Worm (Caenorhabditis elegans) whole organism, dauer: Measurements from ENCODE around the gene hacd-1.

Experiments used
- unc-62 ChIP-seq: sonication (generic microtip); optimal IDR thresholded peaks from 2 replicates; lab custom pipeline; 2017; ENCODE audit warnings: missing biosample characterization, missing genetic modification reagents, missing genetic modification characterization

hacd-1 gene

DNA sequence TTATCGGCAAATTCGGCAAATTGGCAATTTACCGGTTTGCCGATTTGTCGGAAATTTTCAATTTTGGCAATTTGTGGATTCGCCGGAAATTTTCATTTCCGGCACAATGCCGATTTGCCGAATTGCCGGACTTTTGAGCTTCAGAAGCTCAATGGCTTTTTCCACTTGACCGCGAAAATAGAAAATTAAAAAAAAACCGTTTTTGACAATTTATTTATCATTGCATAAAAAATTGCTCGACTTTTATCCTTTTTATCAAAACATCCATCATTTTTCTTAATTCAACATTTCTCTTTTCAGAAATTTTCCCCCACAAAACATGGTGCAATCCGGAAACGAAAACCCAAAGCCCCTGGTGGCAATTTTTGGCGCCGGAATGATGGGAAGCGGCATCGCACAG is at the start of gene hacd-1:
Gene hacd-1 (plus strand): TSS at position 301 of the 400 bp plus-strand sequence.
- no peak for TF ChIP-seq unc-62 (GFP tag; lab: Kevin White, UChicago)

DNA sequence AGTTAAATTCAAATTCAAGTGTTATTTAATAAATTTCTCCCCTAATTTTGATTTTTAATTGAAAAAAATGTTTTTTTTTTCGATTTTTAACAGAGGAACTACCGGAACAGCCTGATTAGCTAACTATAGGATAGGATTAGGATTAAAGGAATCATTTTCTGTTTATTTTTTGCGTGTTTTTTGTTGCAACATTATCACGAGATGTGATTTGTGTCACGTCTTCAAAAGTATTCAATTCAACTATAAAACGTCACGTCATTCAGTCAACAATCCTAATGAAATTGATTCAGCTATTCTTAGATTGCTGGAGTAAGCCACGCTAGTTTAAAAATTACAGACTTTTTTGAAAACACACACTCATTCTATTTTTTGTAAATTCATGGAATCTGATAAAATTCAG is 49.4 kb upstream of the hacd-1 start:
- no peak for TF ChIP-seq unc-62 (GFP tag; lab: Kevin White, UChicago)

DNA sequence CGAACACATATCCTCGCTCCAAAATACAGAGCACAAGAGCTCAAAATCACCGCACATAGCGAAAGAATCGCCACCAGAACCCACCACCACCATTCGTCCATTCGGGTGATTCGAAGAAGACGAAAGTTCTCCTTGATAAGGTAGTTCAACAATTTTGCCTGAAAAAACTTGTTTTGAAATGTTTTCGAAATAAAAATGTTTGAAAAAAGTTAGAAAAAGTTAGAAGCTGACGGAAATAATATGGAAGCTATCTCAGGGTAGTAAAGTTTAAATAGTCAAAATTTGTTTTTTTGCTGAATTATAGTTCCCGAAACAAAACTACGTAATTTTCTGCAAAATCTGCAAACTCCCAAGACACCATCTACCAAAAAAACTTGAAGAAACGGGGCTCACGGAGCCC is 48.7 kb upstream of the hacd-1 start, which contains the start of gene snt-5:
Gene snt-5 (minus strand): TSS at position 101 of the 400 bp plus-strand sequence.
- no peak for TF ChIP-seq unc-62 (GFP tag; lab: Kevin White, UChicago)

DNA sequence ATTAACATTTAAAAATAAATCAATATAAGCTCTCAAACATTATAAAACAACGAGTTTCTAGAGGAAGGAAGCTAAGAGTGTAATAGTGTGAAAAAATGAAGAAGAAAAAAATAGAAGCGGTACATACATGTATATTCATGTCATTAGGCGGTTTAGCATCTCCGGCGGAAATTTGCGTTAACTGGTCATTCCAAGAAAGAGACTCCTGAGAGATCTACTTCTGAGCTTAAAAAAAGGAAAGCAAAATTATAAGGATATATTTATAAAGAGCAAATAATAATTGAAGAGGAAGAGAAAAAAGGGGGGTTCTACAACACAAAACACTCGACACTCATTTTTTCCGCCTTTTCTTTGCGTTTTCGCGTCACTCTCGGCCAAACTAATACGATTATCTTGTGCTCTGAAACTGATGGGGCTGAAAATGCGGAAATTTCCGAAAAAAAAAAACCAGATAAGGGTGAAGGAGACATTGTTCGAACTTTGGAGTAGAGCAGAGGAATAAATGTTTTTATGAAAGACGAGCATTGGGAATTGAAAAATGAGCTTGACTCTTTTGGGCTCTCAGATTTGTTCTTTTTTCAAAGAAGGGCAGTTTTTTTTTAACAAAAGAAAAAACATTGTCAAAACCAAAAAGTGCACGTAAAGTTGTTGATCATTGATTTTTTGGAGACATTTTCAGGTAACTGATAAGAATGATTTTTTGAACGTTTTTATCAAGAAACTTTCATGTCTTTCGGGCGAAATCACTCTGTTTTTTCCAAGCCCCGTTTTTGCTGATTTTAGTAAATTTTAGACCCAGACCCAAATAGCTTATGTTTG is 45.3 kb upstream of the hacd-1 start:
- no peak for TF ChIP-seq unc-62 (GFP tag; lab: Kevin White, UChicago)

DNA sequence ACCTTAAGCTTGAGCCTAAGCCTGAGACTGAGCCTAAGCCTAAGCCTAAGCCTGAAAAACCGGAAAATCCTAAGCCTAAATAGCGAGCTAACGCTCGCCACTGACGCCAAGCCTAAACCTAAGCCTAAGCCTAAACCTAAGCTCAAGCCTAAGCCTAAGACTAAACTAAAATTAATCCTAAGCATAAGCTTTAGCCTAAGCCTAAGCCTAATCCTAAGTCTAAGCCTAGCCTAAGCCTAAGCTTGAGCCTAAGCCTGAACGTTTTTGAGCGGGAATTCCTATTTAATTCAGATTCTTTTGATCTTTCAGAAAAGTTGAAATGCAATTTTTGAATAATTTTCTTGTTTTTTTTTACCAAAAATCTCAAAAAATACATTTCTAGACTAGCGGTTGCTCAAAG is 44.0 kb upstream of the hacd-1 start:
- TF ChIP-seq unc-62 (GFP tag; lab: Kevin White, UChicago) = no peak

DNA sequence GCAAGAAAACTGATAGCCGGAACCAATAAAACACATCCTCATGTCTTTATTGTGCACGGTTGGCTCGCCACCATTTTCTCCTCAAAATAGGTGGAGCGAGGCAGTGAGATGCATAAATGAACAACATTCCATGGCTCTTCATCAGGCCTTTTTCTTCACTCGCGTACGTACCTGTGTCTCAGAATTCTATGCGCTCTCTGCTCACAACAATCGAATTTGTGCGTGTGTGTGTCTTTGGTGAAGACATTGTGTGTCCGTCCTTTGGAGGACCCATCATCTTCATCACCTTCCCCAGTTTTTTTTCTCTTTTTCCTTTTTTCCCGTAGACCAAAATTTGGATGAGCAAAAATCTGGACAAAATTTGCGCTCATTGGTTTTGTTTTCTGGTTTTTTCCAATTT is 37.9 kb upstream of the hacd-1 start:
- no peak for TF ChIP-seq unc-62 (GFP tag; lab: Kevin White, UChicago)

DNA sequence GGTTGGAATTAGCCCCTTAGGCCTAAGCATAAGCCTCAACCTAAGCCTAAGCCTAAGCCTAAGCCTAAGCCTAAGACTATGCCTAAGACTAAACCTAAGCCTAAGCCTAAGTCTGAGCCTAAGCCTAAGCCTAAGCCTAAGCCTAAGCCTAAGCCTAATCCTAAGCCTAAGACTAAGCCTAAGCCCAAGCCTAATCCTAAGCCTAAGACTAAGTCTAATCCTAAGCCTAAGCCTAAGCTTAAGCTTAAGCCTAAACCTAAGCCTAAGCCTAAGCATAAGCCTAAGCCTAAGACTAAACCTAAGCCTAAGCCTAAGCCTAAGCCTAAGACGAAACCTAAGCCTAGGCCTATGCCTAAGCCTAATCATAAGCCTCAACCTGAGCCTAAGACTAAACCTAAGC is 36.8 kb upstream of the hacd-1 start:
- no peak for TF ChIP-seq unc-62 (GFP tag; lab: Kevin White, UChicago)

DNA sequence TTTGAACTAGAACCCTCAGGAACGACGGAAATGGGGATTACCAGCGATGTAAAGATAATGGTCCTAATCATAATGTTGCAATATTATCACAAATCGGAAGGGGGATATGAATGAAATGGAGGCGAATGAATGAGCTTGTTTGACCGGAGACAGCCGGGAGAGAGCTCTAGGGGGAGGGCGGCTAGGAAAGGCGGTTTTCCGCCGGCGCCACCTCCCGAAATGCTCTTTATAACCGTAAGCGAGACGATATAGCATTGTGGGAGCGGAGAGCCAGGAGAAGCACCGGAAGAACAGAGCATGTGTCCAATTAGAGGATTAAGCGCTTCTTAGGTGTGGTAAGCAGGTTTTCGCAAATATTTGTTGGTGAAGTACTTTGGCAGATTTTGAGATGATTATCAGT is 34.6 kb upstream of the hacd-1 start, which contains the start of gene R12A1.3:
Gene R12A1.3 (minus strand): TSS at position 200 of the 400 bp plus-strand sequence.
- TF ChIP-seq unc-62 (GFP tag; lab: Kevin White, UChicago) = no peak

DNA sequence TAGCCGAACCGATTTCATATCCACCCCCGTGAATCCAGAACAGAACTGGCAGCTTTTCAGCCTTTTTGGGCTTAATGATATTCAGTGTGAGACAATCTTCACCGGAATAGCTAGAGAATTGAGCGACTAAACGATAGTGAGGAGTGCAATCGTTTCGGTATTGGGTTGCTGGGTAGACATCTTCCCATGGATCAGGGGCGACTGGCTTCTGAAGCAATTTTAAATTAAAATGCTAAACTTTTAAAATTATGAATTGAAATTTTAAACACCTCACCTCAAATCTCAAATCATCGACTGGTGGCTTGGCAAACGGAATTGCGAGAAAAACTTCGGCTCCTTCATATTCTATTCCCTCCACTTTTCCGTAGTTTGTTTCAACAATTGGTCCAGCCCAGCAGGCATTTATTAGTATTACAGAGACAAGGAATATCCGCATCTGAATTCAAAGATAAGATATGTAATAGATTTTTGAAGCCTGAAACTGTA is 28.4 kb upstream of the hacd-1 start, which contains the start of gene ges-1:
Gene ges-1 (minus strand): TSS at position 436 of the 486 bp plus-strand sequence.
- no peak for TF ChIP-seq unc-62 (GFP tag; lab: Kevin White, UChicago)

DNA sequence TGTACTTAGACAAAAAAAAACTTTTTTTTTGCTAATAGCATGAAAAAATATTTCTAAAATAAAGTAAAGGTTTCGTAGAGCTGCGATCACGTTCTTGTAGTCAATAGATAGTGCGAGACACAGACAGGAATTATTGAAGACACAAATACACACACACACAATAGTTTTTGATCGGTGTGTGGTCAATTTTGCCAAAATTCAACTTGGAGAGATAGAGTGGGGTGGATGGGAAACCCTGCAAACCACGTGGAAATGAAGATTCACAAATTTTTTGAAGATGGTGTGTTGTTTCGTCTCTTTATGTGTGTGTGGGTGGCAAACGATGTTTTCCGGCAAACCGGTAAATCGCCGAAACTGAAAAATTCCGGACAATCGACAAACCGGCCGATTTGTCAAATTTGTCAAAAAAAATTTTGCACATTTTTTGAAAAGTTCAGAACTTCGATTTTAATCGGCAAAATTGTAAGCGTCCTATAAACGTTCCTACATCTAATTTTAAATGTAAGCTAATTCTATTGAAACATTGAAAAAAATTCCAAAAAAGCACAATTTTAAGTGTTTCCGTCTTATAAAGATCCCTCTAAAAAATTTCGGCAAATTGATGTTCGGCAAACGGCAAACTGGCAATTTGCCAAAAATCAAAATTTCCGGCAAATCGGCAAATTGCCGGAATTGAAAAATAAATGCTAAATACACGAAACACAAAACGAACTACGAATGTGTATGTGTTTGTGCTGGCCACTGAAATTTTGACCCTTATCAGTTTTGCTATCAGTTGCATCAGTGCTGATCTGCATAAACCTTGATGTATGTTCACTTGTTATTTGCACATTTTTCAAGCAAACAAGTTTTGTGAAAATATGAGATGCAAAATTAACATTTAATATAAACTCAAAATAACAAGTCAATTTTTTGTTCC is 27.4 kb upstream of the hacd-1 start:
- TF ChIP-seq unc-62 (GFP tag; lab: Kevin White, UChicago) = no peak

DNA sequence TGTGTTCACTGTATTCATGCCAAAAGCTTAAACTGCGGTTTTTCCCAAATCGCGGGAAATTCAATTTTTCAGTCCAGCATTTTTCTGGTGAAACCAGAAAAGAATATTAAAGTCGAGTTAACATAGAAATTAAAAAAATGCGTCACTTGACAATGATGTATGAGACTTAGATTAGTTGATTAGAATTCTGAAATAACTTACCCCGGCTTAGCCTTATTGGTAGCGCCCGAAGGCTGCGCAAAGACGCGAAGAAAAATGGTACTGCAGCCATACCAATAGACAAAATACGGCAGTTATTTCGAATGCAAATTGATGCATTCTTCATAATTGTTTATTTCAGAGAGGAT is 26.8 kb upstream of the hacd-1 start:
- no peak for TF ChIP-seq unc-62 (GFP tag; lab: Kevin White, UChicago)

DNA sequence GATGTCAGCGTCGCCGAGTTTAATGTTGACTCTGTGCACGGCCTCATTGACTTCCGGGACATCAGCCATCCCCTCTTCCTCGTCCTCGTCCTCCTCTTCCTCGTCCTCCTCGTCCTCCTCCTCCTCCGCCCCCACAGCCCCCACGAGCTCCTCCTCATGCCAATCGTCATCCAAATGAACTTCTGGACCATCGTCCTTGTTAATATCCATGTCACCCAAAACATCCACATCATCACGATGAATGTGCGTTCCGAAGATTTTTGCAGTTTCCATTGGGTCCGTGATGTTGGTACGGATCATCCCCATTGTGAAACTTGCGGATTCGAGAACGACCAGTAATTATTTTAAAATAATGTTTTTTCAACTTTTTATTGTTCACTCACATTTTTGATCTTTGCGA is 25.8 kb upstream of the hacd-1 start:
- TF ChIP-seq unc-62 (GFP tag; lab: Kevin White, UChicago) = no peak

DNA sequence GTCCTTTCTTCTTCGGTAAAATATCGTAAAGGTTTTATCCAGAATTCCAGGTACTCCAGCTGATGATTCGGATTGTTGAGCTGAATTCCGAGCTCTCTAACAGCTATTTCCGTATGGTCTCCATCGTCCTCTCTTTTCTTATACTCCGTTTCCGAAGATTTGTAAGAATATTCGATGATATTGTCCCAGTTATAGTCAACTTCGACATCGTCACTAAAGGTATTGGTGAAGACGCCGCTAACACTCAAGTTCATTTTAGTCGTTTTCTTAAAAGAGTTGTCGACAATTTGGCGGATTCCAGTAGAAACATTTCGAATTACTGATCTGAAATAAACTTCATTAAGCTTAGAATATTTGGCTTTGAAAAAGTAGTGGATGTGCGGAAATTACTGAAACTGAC is 25.1 kb upstream of the hacd-1 start:
- TF ChIP-seq unc-62 (GFP tag; lab: Kevin White, UChicago) = no peak

DNA sequence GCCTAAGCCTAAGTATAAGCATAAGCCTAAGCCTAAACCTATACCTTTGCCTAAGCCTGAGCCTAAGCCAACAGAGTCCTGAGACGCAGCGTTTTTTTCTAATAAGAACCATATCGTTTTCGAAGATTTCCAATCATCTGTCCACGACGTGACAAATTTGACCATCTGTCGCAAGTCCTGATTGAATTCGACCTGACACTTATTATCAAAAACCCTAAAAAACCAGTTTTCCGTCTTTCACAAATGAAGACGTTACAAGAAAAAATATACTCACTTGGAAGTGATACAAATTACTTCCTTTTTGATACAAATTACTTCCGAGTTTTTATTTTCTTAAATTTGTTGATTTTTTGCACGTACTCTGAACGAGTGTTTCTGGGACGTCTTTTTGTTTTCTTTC is 22.0 kb upstream of the hacd-1 start:
- no peak for TF ChIP-seq unc-62 (GFP tag; lab: Kevin White, UChicago)

DNA sequence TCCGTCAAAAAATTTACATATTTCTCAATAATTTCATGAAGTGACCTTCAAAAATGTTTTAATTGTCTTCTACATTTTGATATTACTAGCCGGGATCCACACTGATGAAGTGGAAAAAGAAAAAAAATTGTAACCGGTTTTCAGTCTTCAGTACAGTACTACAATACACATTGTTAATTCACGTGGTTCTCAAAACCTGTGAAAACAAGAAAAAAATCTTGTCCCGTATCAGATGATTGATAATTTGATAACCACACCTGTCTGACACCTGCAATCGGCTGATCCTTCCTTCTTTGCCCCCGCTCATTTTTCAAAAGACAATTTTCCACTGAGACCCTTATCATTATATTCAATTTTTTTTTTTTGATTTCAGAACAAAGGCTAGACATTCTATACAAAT is 21.3 kb upstream of the hacd-1 start, which contains the start of gene R09B5.11:
Gene R09B5.11 (plus strand): TSS at position 374 of the 400 bp plus-strand sequence.
- TF ChIP-seq unc-62 (GFP tag; lab: Kevin White, UChicago) = no peak

DNA sequence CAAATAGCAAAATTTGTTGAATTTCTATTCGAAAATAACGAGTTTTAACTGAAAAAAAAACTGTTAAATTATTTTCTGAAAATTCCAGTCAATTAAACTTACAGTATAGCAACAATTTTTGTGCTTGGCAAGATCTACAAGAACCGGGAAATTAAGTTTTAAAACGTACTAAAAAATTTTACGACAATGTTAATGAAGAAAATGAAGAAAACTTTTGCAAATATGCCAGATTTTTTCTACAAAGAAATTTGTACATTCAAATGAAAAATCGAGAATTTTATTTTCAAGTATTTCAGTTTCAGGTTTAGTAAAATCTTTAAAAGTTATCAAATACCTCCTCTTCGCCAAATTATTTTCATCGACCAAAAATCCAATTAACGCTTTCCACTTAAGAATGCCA is 18.1 kb upstream of the hacd-1 start, which contains the start of gene cnc-11:
Gene cnc-11 (plus strand): TSS at position 301 of the 400 bp plus-strand sequence.
- TF ChIP-seq unc-62 (GFP tag; lab: Kevin White, UChicago) = no peak
